Fruit fly (Drosophila melanogaster) whole organism, embryonic: ENCODE data around the gene CG4658.

Source experiments
- Ada2b ChIP-seq: fragments of 200-800 bp; sonication (Bioruptor generic); IDR thresholded peaks from 2 replicates; pipeline ENCODE4 v1.3.6; 2022; ENCODE audit warnings: missing biosample characterization, missing genetic modification characterization
- Atf3 ChIP-seq: fragments of 200-800 bp; sonication (Bioruptor generic); optimal IDR thresholded peaks from 3 replicates; lab custom pipeline; 2016; ENCODE audit warnings: missing biosample characterization, missing genetic modification characterization
- CG10209 ChIP-seq: fragments of 200-800 bp; sonication (Bioruptor generic); optimal IDR thresholded peaks from 3 replicates; lab custom pipeline; 2017; ENCODE audit warnings: missing biosample characterization, mild to moderate bottlenecking, missing genetic modification characterization, missing genetic modification reagents
- CG10274 ChIP-seq: fragments of 200-800 bp; sonication (Bioruptor generic); optimal IDR thresholded peaks from 3 replicates; lab custom pipeline; 2017; ENCODE audit warnings: missing biosample characterization, mild to moderate bottlenecking, missing genetic modification characterization
- CG10959 ChIP-seq: fragments of 200-800 bp; sonication (Bioruptor generic); IDR thresholded peaks from 2 replicates; pipeline ENCODE4 v1.3.6; 2022; ENCODE audit warnings: missing biosample characterization, missing genetic modification characterization
- CG11723 ChIP-seq: fragments of 200-800 bp; sonication (Bioruptor generic); optimal IDR thresholded peaks from 2 replicates; lab custom pipeline; 2017; ENCODE audit warnings: missing biosample characterization, mild to moderate bottlenecking, missing genetic modification characterization
- CG12219 ChIP-seq: fragments of 200-800 bp; sonication (Bioruptor generic); optimal IDR thresholded peaks from 3 replicates; lab custom pipeline; 2018; ENCODE audit warnings: missing biosample characterization, mild to moderate bottlenecking, missing genetic modification characterization
- CG13123 ChIP-seq: fragments of 200-800 bp; sonication (Bioruptor generic); optimal IDR thresholded peaks from 2 replicates; lab custom pipeline; 2016; ENCODE audit warnings: missing biosample characterization, missing genetic modification characterization
- CG15073 ChIP-seq: fragments of 200-800 bp; sonication (Bioruptor generic); optimal IDR thresholded peaks from 2 replicates; lab custom pipeline; 2016; ENCODE audit warnings: missing biosample characterization, missing genetic modification characterization
- CG17186 ChIP-seq: fragments of 200-800 bp; sonication (Bioruptor generic); optimal IDR thresholded peaks from 3 replicates; lab custom pipeline; 2017; ENCODE audit warnings: missing biosample characterization, missing genetic modification reagents, missing genetic modification characterization
- CG17568 ChIP-seq: fragments of 200-800 bp; sonication (Bioruptor generic); optimal IDR thresholded peaks from 2 replicates; lab custom pipeline; 2018; ENCODE audit warnings: missing biosample characterization, mild to moderate bottlenecking, missing genetic modification characterization, moderate library complexity
- CG32767 ChIP-seq: fragments of 200-800 bp; sonication (Bioruptor generic); IDR thresholded peaks from 2 replicates; pipeline ENCODE4 v1.3.6; 2022; ENCODE audit warnings: missing biosample characterization, missing genetic modification characterization
- CG3281 ChIP-seq: fragments of 200-800 bp; sonication (Bioruptor generic); optimal IDR thresholded peaks from 3 replicates; lab custom pipeline; 2017; ENCODE audit warnings: missing biosample characterization, mild to moderate bottlenecking, missing genetic modification characterization
- CG4424 ChIP-seq: fragments of 200-800 bp; sonication (Bioruptor generic); optimal IDR thresholded peaks from 3 replicates; lab custom pipeline; 2016; ENCODE audit warnings: missing biosample characterization, missing genetic modification characterization
- CG4730 ChIP-seq: fragments of 200-800 bp; sonication (Bioruptor generic); IDR thresholded peaks from 2 replicates; pipeline ENCODE4 v1.3.6; 2022; ENCODE audit warnings: missing biosample characterization, missing genetic modification characterization
- CG4854 ChIP-seq: fragments of 200-800 bp; sonication (Bioruptor generic); optimal IDR thresholded peaks from 2 replicates; lab custom pipeline; 2016; ENCODE audit warnings: missing biosample characterization, missing genetic modification characterization, inconsistent platforms
- CG7271 ChIP-seq: fragments of 200-800 bp; sonication (Bioruptor generic); optimal IDR thresholded peaks from 2 replicates; lab custom pipeline; 2018; ENCODE audit warnings: missing biosample characterization, mild to moderate bottlenecking, missing genetic modification characterization, moderate library complexity
- CG8281 ChIP-seq: fragments of 200-800 bp; sonication (Bioruptor generic); optimal IDR thresholded peaks from 2 replicates; lab custom pipeline; 2018; ENCODE audit warnings: missing biosample characterization, mild to moderate bottlenecking, missing genetic modification characterization, moderate library complexity
- CG9727 ChIP-seq: fragments of 200-800 bp; sonication (Bioruptor generic); optimal IDR thresholded peaks from 3 replicates; lab custom pipeline; 2017; ENCODE audit warnings: missing biosample characterization, mild to moderate bottlenecking, missing genetic modification characterization
- Fer1 ChIP-seq: fragments of 200-800 bp; sonication (Bioruptor generic); optimal IDR thresholded peaks from 2 replicates; lab custom pipeline; 2017; ENCODE audit warnings: missing biosample characterization, mild to moderate bottlenecking, missing genetic modification characterization
- Hmr ChIP-seq: fragments of 200-800 bp; sonication (Bioruptor generic); optimal IDR thresholded peaks from 3 replicates; lab custom pipeline; 2017; ENCODE audit warnings: mild to moderate bottlenecking, missing biosample characterization, missing genetic modification reagents, missing genetic modification characterization
- Hmx ChIP-seq: fragments of 200-800 bp; sonication (Bioruptor generic); optimal IDR thresholded peaks from 2 replicates; lab custom pipeline; 2016; ENCODE audit warnings: missing biosample characterization, missing genetic modification characterization
- Mad ChIP-seq: fragments of 200-800 bp; sonication (Bioruptor generic); optimal IDR thresholded peaks from 2 replicates; lab custom pipeline; 2016; ENCODE audit warnings: missing biosample characterization, missing genetic modification characterization
- NfI ChIP-seq: fragments of 200-800 bp; sonication (Bioruptor generic); optimal IDR thresholded peaks from 3 replicates; lab custom pipeline; 2018; ENCODE audit warnings: missing biosample characterization, mild to moderate bottlenecking, missing genetic modification characterization, moderate library complexity
- Ptx1 ChIP-seq: fragments of 200-800 bp; sonication (Bioruptor generic); IDR thresholded peaks from 2 replicates; pipeline ENCODE4 v1.3.6; 2022; ENCODE audit warnings: missing biosample characterization, missing genetic modification characterization
- Spps ChIP-seq: fragments of 200-800 bp; sonication (Bioruptor generic); optimal IDR thresholded peaks from 2 replicates; lab custom pipeline; 2018; ENCODE audit warnings: missing biosample characterization, mild to moderate bottlenecking, missing genetic modification characterization
- Tbp ChIP-seq: fragments of >200 bp; optimal IDR thresholded peaks from 2 replicates; lab custom pipeline; 2018; ENCODE audit warnings: missing biosample characterization, missing genetic modification characterization
- Usf ChIP-seq: fragments of 200-800 bp; sonication (Bioruptor generic); optimal IDR thresholded peaks from 2 replicates; lab custom pipeline; 2017; ENCODE audit warnings: missing genotype, missing biosample characterization, missing genetic modification characterization
- Vsx1 ChIP-seq: fragments of 200-800 bp; sonication (Bioruptor generic); optimal IDR thresholded peaks from 2 replicates; lab custom pipeline; 2017; ENCODE audit warnings: missing biosample characterization, mild to moderate bottlenecking, missing genetic modification characterization, missing genetic modification reagents
- ap ChIP-seq: fragments of 200-800 bp; sonication (Bioruptor generic); IDR thresholded peaks from 2 replicates; pipeline ENCODE4 v1.3.6; 2022; ENCODE audit warnings: missing biosample characterization, missing genetic modification characterization
- bcd ChIP-seq: fragments of 200-800 bp; sonication (Bioruptor generic); optimal IDR thresholded peaks from 2 replicates; lab custom pipeline; 2017; ENCODE audit warnings: missing biosample characterization, mild to moderate bottlenecking, missing genetic modification characterization
- chinmo ChIP-seq: fragments of 200-800 bp; sonication (Bioruptor generic); IDR thresholded peaks from 4 replicates; pipeline ENCODE4 v1.3.6; 2022; ENCODE audit warnings: missing biosample characterization, missing genetic modification characterization; ENCODE audit not compliant: partially characterized antibody
- dati ChIP-seq: fragments of 200-800 bp; sonication (Bioruptor generic); IDR thresholded peaks from 2 replicates; pipeline ENCODE4 v1.3.6; 2022; ENCODE audit warnings: missing biosample characterization, missing genetic modification characterization
- dimm ChIP-seq: fragments of 200-800 bp; sonication (Bioruptor generic); IDR thresholded peaks from 2 replicates; pipeline ENCODE4 v1.3.6; 2022; ENCODE audit warnings: missing biosample characterization, missing genetic modification characterization
- grau ChIP-seq: fragments of 200-800 bp; optimal IDR thresholded peaks from 3 replicates; lab custom pipeline; 2019; ENCODE audit warnings: missing biosample characterization, mild to moderate bottlenecking, missing genetic modification characterization, moderate library complexity
- ind ChIP-seq: fragments of 200-800 bp; sonication (Bioruptor generic); optimal IDR thresholded peaks from 3 replicates; lab custom pipeline; 2016; ENCODE audit warnings: missing biosample characterization, missing genetic modification characterization
- insv ChIP-seq, 2 experiments: fragments of 200-800 bp; sonication (Bioruptor generic); optimal IDR thresholded peaks; 3 replicates each; lab custom pipeline; 2016 to 2018; ENCODE audit warnings: missing biosample characterization in 2 of 2, missing genetic modification characterization in 2 of 2
- knrl ChIP-seq: fragments of 200-800 bp; sonication (Bioruptor generic); IDR thresholded peaks from 3 replicates; pipeline ENCODE4 v1.3.6; 2022; ENCODE audit warnings: missing biosample characterization, missing genetic modification characterization; ENCODE audit not compliant: partially characterized antibody
- lmd ChIP-seq: fragments of 200-800 bp; sonication (Bioruptor generic); IDR thresholded peaks from 2 replicates; pipeline ENCODE4 v1.3.6; 2022; ENCODE audit warnings: missing biosample characterization, missing genetic modification characterization
- mirr ChIP-seq: fragments of 200-800 bp; sonication (Bioruptor generic); optimal IDR thresholded peaks from 3 replicates; lab custom pipeline; 2018; ENCODE audit warnings: missing biosample characterization, mild to moderate bottlenecking, missing genetic modification characterization
- nau ChIP-seq: fragments of 200-800 bp; sonication (Bioruptor generic); optimal IDR thresholded peaks from 3 replicates; lab custom pipeline; 2017; ENCODE audit warnings: missing biosample characterization, mild to moderate bottlenecking, missing genetic modification characterization, missing genetic modification reagents
- prd ChIP-seq, 3 experiments: fragments of >200 bp in 2 of 3; fragments of 200-800 bp in 1 of 3; sonication (Bioruptor generic) in 1 of 3; optimal IDR thresholded peaks in 2 of 3; IDR thresholded peaks in 1 of 3; 2 replicates in 2 of 3; 3 replicates in 1 of 3; pipeline versions ENCODE4 v1.3.6 to Lab custom; 2017 to 2022; ENCODE audit warnings: missing biosample characterization in 1 of 3, missing genetic modification characterization in 1 of 3
- pzg ChIP-seq: fragments of 200-800 bp; sonication (Bioruptor generic); optimal IDR thresholded peaks from 3 replicates; lab custom pipeline; 2018; ENCODE audit warnings: missing biosample characterization, mild to moderate bottlenecking, missing genetic modification characterization, moderate library complexity
- salm ChIP-seq: fragments of 200-800 bp; sonication (Bioruptor generic); optimal IDR thresholded peaks from 2 replicates; lab custom pipeline; 2018; ENCODE audit warnings: missing biosample characterization, mild to moderate bottlenecking, missing genetic modification characterization
- slou ChIP-seq: fragments of 200-800 bp; sonication (Bioruptor generic); optimal IDR thresholded peaks from 3 replicates; lab custom pipeline; 2016; ENCODE audit warnings: missing biosample characterization, missing genetic modification characterization
- sr ChIP-seq: fragments of 200-800 bp; sonication (Bioruptor generic); IDR thresholded peaks from 3 replicates; pipeline ENCODE4 v1.3.6; 2022; ENCODE audit warnings: missing biosample characterization, missing genetic modification characterization
- tna ChIP-seq: fragments of 200-800 bp; sonication (Bioruptor generic); IDR thresholded peaks from 2 replicates; pipeline ENCODE4 v1.3.6; 2022; ENCODE audit warnings: missing biosample characterization, missing genetic modification characterization; ENCODE audit not compliant: partially characterized antibody
- trh ChIP-seq: fragments of 200-800 bp; sonication (Bioruptor generic); optimal IDR thresholded peaks from 2 replicates; lab custom pipeline; 2016; ENCODE audit warnings: missing biosample characterization, missing genetic modification characterization
- usp ChIP-seq: fragments of >200 bp; optimal IDR thresholded peaks from 2 replicates; lab custom pipeline; 2017; ENCODE audit warnings: missing biosample characterization, missing genetic modification characterization
- vnd ChIP-seq: fragments of 200-800 bp; sonication (Bioruptor generic); IDR thresholded peaks from 3 replicates; pipeline ENCODE4 v1.3.6; 2022; ENCODE audit warnings: missing biosample characterization, missing genetic modification characterization; ENCODE audit not compliant: partially characterized antibody

CG4658 gene

DNA sequence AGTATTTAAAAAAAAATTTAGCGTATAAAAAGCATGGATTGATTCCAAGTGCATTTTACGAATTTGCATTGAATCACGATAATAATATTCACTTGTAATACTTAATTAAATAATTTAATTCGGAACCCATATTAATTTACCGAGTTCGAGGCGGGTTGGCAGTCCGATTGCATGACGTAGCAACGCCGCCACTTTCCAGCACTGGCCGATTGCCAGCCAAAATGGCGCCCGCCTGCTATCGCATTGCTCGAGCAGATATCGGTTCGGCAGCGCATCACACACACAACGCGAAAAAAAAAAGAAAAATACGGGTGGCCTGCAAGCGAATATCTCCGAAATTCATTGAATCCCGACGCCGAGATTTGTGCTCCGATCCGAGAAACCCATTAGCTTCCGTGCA lies 46.7 kb downstream of the CG4658 start, which contains the start of gene Ndf (continued):
- TF ChIP-seq bcd (GFP tag; lab: Kevin White, UChicago) = peak; percentile 74
- peak; percentile 62 for TF ChIP-seq CG3281
- TF ChIP-seq Ptx1 (GFP tag; lab: Robert Waterston, UW) = peak; percentile 60
- no peak for TF ChIP-seq CG8281 (tag; lab: Kevin White, UChicago)
- TF ChIP-seq Hmr = peak; percentile 77
- TF ChIP-seq CG7271 (tag; lab: Kevin White, UChicago) = peak; percentile 8
- no peak for TF ChIP-seq Tbp
- TF ChIP-seq ind = peak; percentile 66
- no peak for TF ChIP-seq CG15073 (GFP tag; lab: Kevin White, UChicago)
- peak; percentile 42; the same call in 1 of the 2 replicates for TF ChIP-seq Ada2b
- TF ChIP-seq sr (GFP tag; lab: Robert Waterston, UW) = no peak
- TF ChIP-seq CG10274 (GFP tag; lab: Kevin White, UChicago) = peak; percentile 9
- TF ChIP-seq tna = peak; percentile 59
- peak; percentile 62 for TF ChIP-seq vnd (GFP tag; lab: Robert Waterston, UW)
- TF ChIP-seq Hmx (GFP tag; lab: Kevin White, UChicago) = no peak
- peak; percentile 62 for TF ChIP-seq grau
- no peak for TF ChIP-seq CG12219 (GFP tag; lab: Kevin White, UChicago)
- TF ChIP-seq ap (GFP tag; lab: Robert Waterston, UW) = no peak
- no peak for TF ChIP-seq Vsx1
- peak; percentile 3 for TF ChIP-seq CG13123 (GFP tag; lab: Kevin White, UChicago)
- peak; percentile 76 for TF ChIP-seq CG17186 (GFP tag; lab: Kevin White, UChicago)
- no peak for TF ChIP-seq salm (tag; lab: Kevin White, UChicago)
- peak; percentile 59 for TF ChIP-seq lmd (GFP tag; lab: Robert Waterston, UW)
- no peak for TF ChIP-seq dati (GFP tag; lab: Robert Waterston, UW)
- TF ChIP-seq prd (optimal IDR thresholded peaks at IDR 0.05; lab: Kevin White, UChicago) = no peak
- peak; percentile 69; the same call in 2 of the 3 replicates for TF ChIP-seq prd (GFP tag; IDR thresholded peaks at IDR 0.05; lab: Robert Waterston, UW)
- peak; percentile 26 for TF ChIP-seq Usf (GFP tag; lab: Kevin White, UChicago)
- TF ChIP-seq chinmo = peak; percentile 51; the same call in 1 of the 4 replicates
- peak; percentile 51 for TF ChIP-seq CG4730 (GFP tag; lab: Robert Waterston, UW)
- TF ChIP-seq CG10209 (GFP tag; lab: Kevin White, UChicago) = peak; percentile 56
- no peak for TF ChIP-seq trh (GFP tag; lab: Kevin White, UChicago)
- TF ChIP-seq CG11723 (GFP tag; lab: Kevin White, UChicago) = peak; percentile 32
- peak; percentile 28 for TF ChIP-seq Atf3 (GFP tag; lab: Kevin White, UChicago)
- peak; percentile 23 for TF ChIP-seq mirr (GFP tag; lab: Kevin White, UChicago)
- no peak for TF ChIP-seq insv (GFP tag; optimal IDR thresholded peaks at IDR 0.05; lab: Kevin White, UChicago)
- no peak for TF ChIP-seq nau (GFP tag; lab: Kevin White, UChicago)
- TF ChIP-seq Spps (tag; lab: Kevin White, UChicago) = no peak
- TF ChIP-seq slou (GFP tag; lab: Kevin White, UChicago) = peak; percentile 20
- TF ChIP-seq knrl (GFP tag; lab: Robert Waterston, UW) = peak; percentile 79
- peak; percentile 46 for TF ChIP-seq CG9727
- no peak for TF ChIP-seq CG17568
- TF ChIP-seq Mad (GFP tag; lab: Kevin White, UChicago) = peak; percentile 60
- peak; percentile 76 for TF ChIP-seq CG4424 (GFP tag; lab: Kevin White, UChicago)
- TF ChIP-seq CG4854 (GFP tag; lab: Kevin White, UChicago) = peak; percentile 41
- TF ChIP-seq pzg (GFP tag; lab: Kevin White, UChicago) = peak; percentile 93
- no peak for TF ChIP-seq CG32767 (GFP tag; lab: Robert Waterston, UW)
- TF ChIP-seq Fer1 (GFP tag; lab: Kevin White, UChicago) = peak; percentile 62
- TF ChIP-seq usp (GFP tag; lab: Kevin White, UChicago) = no peak
- 0 out of 2 replicates have a peak, but pooled peaks have one; percentile 24 for TF ChIP-seq CG10959 (GFP tag; lab: Robert Waterston, UW)
- TF ChIP-seq dimm (GFP tag; lab: Robert Waterston, UW) = peak; percentile 29; the same call in 1 of the 2 replicates
- TF ChIP-seq NfI (GFP tag; lab: Kevin White, UChicago) = peak; percentile 77
